Fruit fly (Drosophila melanogaster) Kc167 (cell line): Measurements from ENCODE around the gene Ogdh.

ENCODE experiments used
- Myc ChIP-seq: fragments of >200 bp; optimal IDR thresholded peaks from 2 replicates; lab custom pipeline; 2017; ENCODE audit warnings: missing external identifiers
- Sin3A ChIP-seq: fragments of >200 bp; optimal IDR thresholded peaks from 2 replicates; lab custom pipeline; 2018; ENCODE audit warnings: missing external identifiers
- h ChIP-seq: fragments of >200 bp; optimal IDR thresholded peaks from 3 replicates; lab custom pipeline; 2018; ENCODE audit warnings: missing external identifiers
- insv ChIP-seq: fragments of >200 bp; optimal IDR thresholded peaks from 3 replicates; lab custom pipeline; 2018; ENCODE audit warnings: missing external identifiers
- psq ChIP-seq: fragments of >200 bp; optimal IDR thresholded peaks from 2 replicates; lab custom pipeline; 2017; ENCODE audit warnings: missing external identifiers
- ttk ChIP-seq: sonication (Bioruptor generic); optimal IDR thresholded peaks from 2 replicates; lab custom pipeline; 2017; ENCODE audit warnings: missing external identifiers

Ogdh gene

DNA sequence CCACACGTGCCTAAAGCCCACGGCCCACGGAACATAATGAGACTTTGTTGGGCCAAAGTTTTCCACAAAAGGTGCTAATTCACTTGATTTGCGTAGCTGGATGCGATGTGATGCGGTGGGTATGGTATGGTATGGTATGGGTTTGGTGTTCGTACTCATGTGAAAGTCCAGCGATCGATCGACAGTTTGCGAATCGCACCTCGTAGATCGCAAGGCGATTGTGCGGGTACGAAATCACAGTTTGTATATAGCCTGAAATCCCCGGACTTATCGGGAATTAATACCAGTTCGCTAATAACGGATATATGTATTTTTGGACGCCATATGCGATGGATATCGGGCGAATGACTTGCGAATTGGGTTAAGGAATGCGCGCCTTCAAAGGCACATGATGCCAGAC lies 53.3 kb downstream of the Ogdh start:
- no peak for TF ChIP-seq Sin3A (lab: Kevin White, UChicago)
- no peak for TF ChIP-seq h (lab: Kevin White, UChicago)
- no peak for TF ChIP-seq psq
- TF ChIP-seq Myc (lab: Kevin White, UChicago) = no peak
- no peak for TF ChIP-seq ttk
- TF ChIP-seq insv (lab: Kevin White, UChicago) = no peak

DNA sequence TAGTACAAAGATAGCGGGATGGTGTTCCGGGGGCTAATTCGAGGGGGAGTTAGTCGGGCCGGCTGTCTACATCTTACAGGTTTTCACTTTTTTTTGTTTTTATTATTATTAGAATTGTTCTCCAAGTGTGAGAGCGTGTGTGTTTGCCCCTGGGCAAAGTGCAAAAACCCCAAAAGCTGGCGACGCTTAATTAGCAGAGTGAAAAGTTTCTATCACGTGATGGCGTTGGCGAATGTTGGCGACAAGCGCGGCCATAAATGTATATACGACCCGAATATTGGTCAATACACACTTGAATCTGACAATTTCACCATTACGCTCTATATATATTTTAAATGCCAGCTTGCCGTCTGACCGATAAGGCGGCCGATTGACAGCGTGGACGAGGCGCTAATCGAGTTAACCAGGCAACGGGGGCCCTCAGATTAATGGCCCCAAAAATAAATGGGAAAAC lies 54.3 kb downstream of the Ogdh start:
- no peak for TF ChIP-seq ttk
- no peak for TF ChIP-seq psq
- TF ChIP-seq h (lab: Kevin White, UChicago) = no peak
- TF ChIP-seq Myc (lab: Kevin White, UChicago) = no peak
- no peak for TF ChIP-seq insv (lab: Kevin White, UChicago)
- TF ChIP-seq Sin3A (lab: Kevin White, UChicago) = no peak

DNA sequence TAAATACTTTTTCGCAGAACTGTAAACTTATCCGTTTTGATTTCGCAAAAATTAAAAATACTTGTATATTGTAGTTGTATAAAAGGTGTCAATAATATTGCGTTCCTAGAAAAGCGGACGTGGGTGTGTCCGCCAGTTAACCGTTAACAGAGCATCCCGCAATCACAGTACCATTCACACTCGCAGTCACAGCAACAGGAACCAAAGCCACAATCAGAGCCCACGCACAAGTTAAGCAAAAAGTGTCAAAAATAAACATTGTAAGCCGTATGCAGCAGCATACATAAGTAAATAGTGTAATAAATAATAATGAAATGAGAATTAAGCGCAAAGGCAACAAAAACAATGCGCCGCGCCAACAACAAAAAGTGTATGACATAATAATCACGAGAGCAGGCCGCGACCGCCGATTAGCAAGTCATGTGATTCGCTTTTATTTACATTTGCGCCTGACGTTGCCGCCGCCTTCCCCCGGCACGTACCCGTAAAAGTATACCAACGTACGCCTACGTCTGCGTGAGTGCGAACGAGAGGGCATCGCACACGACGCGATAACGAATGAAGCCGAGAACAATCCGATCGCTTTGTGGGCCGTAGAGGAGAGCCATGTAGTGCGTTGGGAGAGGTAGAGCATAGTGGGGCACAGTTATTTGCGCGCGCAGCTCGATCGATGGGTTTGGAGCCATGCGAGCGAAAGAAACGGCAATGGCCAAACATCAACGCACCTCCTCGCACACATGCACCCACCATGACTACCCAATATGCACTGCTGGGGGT lies 55.3 kb downstream of the Ogdh start:
- TF ChIP-seq Myc (lab: Kevin White, UChicago) (no peak), insv (lab: Kevin White, UChicago) (no peak), psq (no peak), h (lab: Kevin White, UChicago) (no peak)

DNA sequence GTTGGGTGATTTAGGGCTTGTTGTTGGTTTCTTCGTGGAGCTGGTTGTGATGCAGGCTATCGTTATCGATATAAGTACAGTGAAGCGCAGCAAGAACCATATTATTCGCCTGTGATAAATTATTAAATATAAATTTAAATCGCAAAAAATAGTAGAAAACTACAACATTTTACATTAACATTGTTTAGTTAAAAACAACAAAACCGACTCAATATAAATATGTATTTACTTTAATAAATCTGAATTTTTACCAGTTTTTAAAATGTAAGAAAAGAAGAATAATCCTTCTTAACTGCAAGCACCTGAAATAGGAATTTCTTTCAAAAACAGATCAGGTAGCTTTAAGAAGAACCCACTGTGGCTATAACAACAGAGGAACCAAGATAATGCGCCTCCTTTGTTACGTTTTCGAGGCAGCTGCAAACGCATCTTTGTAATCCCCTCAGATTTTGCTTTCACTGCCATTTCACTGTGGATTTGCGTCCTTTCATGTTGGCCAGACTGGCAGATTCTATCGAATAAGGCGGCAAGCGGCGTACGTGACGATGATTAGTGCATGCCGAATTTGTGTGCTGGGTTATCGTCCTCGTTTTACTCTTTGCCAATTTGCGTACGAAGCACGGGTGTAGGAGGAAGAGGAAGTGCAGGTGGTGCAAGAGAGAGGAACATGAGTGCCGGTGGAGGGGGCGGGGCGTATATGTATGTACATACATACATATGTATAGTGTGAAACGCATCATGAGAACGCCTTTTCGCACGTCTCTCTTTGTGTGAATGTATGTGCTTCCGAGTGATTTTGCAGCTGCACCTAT lies 56.1 kb downstream of the Ogdh start:
- TF ChIP-seq Sin3A (lab: Kevin White, UChicago) (no peak), h (lab: Kevin White, UChicago) (no peak), insv (lab: Kevin White, UChicago) (no peak), ttk (no peak), psq (no peak), Myc (lab: Kevin White, UChicago) (no peak)

DNA sequence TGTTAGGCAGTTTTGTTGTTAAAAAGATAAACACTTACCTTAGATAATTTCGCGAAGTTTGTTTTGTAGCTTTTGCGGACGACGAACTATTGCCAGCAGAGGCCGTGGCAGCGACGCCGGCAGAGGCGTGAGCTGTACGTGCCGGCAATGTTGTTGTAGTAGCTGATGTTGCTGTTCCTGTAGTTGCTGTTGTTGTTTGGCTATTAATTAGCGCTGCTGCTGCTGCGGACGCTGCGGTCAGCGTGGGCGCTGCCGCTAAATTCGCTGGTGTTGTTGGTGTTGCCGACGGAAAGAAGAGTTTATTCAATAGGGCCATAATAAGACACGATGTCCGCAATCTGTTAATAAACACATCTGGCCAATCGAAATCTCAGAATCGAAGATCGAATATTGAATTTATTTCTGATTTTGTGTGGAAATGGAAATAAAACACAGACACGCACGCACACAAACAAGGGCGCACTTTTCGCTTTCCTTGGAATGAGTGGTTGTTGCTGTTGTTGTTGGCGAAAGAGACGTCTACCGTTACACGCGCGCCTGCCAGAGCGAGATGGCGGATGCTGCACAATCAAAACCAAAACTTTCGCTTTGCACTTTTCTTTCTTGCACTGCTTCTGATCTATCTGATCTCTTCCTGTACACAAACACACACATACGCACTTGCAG lies 56.9 kb downstream of the Ogdh start:
- no peak for TF ChIP-seq h (lab: Kevin White, UChicago)
- no peak for TF ChIP-seq Myc (lab: Kevin White, UChicago)
- no peak for TF ChIP-seq psq
- no peak for TF ChIP-seq insv (lab: Kevin White, UChicago)
- TF ChIP-seq Sin3A (lab: Kevin White, UChicago) = no peak
- no peak for TF ChIP-seq ttk

DNA sequence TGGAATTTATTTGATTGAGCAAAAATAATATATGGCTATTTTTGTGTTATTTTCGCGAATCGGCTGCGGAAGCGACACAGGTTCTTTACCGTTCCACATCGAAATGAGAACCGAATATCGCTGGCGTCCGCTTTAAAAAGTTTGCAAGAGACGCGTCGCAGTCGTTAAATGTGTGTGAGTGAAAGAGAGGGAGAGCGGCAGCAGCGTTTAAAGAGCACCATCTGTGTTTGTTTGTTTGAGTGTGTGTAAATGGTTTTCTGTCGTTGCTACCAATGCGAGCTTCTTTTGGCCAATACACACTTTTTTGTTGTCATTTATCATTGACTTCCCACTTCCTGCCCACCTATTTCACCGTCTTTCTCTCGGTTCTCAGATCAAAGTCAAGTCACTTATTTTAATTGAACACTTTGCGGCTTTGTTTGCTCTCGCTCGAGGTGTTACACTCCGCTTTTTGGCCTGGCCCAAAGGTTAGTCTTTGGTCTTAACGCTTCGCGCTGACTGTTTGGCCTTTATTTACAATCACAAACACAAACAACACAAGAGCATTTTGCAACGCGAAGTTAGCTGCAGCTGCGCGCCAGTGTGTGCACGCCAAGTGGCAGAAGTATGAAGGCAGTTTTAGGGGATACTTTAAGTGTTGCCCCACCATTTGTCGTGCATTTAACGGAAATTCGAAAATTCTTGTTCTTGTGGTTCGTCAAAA lies 57.5 kb downstream of the Ogdh start, which contains the start of gene CG3764:
CG3764 (minus strand) TSS at position 549 of the 703 bp plus-strand sequence.
- TF ChIP-seq Myc (lab: Kevin White, UChicago) (no peak), Sin3A (lab: Kevin White, UChicago) (no peak), h (lab: Kevin White, UChicago) (no peak), ttk (no peak), insv (lab: Kevin White, UChicago) (no peak), psq (no peak)

DNA sequence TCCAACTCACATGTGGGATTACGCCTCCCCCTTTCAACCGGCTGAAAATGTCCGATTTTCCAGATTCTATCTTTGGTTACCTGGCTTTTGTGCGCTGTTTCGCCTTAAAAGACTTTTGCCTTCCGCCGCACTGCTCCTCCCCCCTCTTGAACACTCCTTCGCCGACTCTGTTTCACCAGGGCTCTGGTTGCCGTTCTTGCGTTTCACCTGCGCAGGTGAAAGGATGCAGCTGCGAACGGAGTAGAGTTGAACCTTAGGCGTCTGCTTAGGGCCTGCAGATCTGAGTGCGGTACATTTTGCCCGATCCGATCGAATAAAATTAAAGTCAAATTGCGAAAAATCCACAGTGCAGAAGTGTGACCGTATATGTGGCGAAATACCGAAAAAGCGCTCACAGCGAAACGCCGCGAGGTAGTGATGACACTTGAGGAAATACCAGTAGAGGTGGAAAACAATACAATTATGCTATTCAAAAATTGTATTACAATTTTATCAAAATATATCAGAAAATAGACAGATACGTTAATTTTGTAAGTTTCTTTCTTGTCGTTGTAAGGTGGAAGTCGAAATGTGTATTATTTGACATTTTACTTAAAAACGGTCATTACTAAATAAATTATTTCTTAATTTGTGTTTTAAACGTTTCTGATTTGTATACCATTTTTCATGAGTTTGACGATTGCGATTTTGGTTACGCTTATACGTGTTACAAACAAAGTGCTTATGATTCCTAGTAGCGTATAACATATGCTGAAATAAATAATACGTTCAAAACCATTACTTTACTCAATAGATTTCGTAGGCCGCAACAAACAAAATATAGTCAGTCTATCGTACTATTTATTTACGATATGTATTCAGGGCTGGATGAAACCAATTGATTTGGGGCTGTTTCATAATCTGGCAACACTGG lies 61.3 kb downstream of the Ogdh start, which contains the start of the genes CG6664 and CG7728:
CG6664 (minus strand) TSS at position 518 of the 913 bp plus-strand sequence.
CG7728 (plus strand) TSS at position 874 of the 913 bp plus-strand sequence.
- TF ChIP-seq Sin3A (lab: Kevin White, UChicago) (no peak), Myc (lab: Kevin White, UChicago) (no peak), ttk (no peak), h (lab: Kevin White, UChicago) (no peak), insv (lab: Kevin White, UChicago) (no peak)

DNA sequence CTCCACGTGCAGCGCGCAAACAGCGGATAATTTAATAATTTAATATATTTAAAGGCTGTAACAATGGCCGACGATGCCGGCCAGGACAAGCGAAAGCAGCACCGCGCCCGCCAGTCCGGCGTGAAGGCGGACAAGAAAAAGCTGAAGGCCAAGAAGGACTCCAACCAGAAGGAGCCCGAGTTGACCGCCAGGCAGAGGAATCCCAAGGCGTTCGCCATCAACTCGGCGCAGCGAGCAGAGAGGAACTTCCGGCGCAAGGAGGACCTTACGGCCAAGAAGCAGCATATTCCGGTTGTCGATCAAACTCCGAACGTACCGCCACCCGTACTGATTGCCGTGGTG lies 61.9 kb downstream of the Ogdh start:
- no peak for TF ChIP-seq insv (lab: Kevin White, UChicago)
- no peak for TF ChIP-seq h (lab: Kevin White, UChicago)
- TF ChIP-seq Myc (lab: Kevin White, UChicago) = no peak
- no peak for TF ChIP-seq Sin3A (lab: Kevin White, UChicago)
- no peak for TF ChIP-seq ttk
- TF ChIP-seq psq = no peak
